Worm (Caenorhabditis elegans) whole organism, L4/young adult: ENCODE data around the gene srbc-62.

Experiments
- W03F9.2 ChIP-seq: fragments of 150-350 bp; optimal IDR thresholded peaks from 2 replicates; lab custom pipeline; 2014; ENCODE audit warnings: missing biosample characterization, missing genetic modification characterization
- dao-5 ChIP-seq: sonication (generic microtip); optimal IDR thresholded peaks from 2 replicates; lab custom pipeline; 2016; ENCODE audit warnings: missing genotype, missing genetic modification characterization, moderate library complexity, missing compliant biosample characterization
- him-1 ChIP-seq: sonication (generic microtip); optimal IDR thresholded peaks from 2 replicates; lab custom pipeline; 2016; ENCODE audit warnings: missing genotype, missing genetic modification reagents, missing genetic modification characterization, missing compliant biosample characterization

Gene srbc-62

DNA sequence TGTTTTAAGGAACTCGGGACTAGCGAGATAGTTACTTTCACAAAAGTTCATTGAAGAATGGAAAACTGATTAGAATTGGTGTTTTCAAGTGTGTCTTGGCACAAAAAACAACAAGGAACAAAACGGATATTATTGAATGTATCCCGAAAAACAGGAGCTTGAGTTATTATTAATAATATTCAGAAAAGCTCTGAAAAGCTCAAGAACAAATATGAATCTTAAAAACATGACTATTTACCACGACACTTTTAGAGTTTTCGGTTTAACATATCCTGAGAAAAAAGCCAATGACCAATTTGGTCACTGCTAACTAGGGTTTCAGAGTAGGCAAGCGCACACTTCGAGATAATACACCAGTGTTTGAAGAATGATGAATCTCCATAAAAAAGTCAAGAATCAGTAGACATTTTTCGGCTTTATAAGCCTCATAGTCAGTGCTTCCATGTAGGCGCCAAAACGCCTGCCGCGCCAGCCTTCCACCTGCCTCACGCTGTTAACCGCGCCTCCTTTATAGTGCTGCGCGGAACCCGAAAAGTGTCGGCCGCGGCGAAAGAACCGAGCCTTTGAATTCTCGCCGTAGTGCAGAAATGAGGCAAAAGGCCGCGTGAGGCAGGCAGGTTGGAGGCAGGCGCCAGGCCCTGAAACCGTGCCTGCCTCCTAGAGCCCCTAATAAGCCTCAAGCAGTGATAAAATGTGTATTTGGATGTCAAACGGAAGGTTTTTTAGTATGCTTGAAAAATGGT, 5.6 kb upstream of the srbc-62 start, which contains the start of gene srh-236:
Gene srh-236, minus strand, starts transcription at position 51 of the 743 bp plus-strand sequence.
- no peak for TF ChIP-seq dao-5
- TF ChIP-seq him-1 = no peak
- TF ChIP-seq W03F9.2 = no peak

DNA sequence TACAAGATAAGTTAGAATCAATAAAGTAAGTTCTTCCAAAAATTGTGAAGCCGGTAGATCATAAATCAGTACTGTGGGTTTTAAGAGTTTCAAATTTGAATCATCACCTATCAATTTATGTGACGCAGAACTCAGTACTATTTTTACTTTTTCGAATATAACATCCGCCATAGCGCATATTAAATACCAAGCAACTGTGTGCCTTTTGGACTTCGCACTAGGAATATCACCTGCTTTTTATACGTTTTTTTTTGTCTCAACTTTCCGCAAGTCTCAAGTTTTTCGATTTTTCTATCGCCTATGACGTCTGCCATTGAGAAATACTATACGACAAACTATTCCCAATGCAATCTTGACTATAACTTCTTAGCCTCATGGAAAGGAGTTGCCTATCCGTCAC, 5.0 kb upstream of the srbc-62 start, which contains the start of gene srh-113:
Gene srh-113, plus strand, starts transcription at position 301 of the 400 bp plus-strand sequence.
- TF ChIP-seq him-1 (no peak), dao-5 (no peak), W03F9.2 (no peak)

DNA sequence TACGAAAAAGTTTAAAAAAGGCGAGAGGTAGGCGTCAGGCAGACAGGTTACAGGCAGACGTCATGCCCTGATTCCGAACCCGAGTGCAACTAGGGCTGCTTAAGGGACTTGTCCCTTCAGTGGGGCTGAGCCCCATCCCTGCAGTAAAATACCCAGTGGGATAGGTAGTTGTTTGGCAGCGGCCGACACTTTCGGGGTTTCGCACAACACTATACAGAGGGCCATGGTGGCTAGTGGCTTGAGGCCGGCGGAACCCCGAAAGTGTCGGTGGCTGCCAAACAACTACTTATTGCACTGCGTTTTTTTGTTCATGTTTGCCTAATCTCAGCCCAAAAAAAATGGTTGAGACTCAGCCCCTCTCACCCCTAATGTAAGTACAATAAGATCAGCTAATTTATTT, 2.2 kb upstream of the srbc-62 start:
- TF ChIP-seq him-1 (no peak), dao-5 (no peak), W03F9.2 (no peak)

DNA sequence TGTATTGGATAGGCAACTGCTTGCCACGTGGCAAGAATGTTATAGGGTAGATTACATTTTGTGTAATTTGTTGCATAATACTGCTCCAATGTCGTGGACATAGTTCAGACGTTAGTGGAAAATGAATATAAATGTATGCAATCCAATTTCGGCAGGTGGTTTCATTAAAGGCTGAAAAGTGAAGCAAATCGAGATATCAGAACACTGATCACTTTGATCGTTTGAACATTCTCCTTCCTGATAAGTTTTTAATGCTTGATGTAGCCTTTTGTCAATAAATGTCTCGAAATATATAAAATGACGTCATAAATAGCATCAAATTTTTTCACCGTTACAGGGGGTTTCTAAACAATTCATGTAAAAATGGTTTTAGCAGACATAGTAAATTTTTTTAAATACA, 2.6 kb downstream of the srbc-62 start, which contains the start of gene srh-109:
Gene srh-109, minus strand, starts transcription at position 101 of the 400 bp plus-strand sequence.
- no peak for TF ChIP-seq W03F9.2
- no peak for TF ChIP-seq dao-5
- TF ChIP-seq him-1 = no peak

DNA sequence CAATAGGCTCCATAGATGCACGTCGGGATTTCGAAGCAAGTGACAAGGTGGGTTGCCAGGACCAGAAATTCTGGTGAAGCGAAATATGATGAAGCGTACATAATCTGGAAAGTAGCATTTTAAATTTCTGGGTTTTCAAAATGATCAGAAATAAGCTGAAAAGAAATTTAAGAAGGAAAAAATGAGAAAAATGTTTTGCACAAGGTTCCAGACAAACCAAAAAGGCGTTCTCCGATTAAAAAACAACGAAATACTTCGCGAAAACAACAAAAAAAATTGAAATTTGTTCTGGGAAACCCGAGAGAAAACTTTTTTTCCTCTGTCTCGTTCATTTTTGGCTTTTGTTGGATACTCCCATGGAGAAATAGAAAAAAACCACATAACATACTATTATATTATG, 5.5 kb downstream of the srbc-62 start, which contains the start of gene srh-252:
Gene srh-252, minus strand, starts transcription at position 101 of the 400 bp plus-strand sequence.
- no peak for TF ChIP-seq him-1
- no peak for TF ChIP-seq dao-5
- no peak for TF ChIP-seq W03F9.2

DNA sequence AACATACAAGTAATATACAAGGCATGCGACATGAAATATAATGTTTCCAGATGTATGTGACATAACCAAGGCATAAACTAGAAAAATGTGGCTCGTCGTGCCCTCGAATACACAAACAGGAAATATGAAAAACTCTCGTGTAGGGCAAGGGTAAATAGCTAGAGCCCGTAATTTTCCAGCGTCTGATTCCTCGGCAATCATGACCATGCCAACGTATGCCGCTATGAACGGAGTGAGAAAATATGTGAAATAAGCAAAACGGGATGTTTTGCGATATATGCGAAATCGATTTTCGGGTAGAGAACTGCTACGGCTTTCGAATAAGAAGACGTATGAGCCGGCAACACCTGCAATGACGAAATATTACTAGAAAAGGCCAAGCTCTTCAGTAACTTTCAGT, 7.6 kb downstream of the srbc-62 start, which contains the start of gene scl-25:
Gene scl-25, plus strand, starts transcription at position 301 of the 400 bp plus-strand sequence.
- TF ChIP-seq W03F9.2 = no peak
- TF ChIP-seq dao-5 = no peak
- no peak for TF ChIP-seq him-1

DNA sequence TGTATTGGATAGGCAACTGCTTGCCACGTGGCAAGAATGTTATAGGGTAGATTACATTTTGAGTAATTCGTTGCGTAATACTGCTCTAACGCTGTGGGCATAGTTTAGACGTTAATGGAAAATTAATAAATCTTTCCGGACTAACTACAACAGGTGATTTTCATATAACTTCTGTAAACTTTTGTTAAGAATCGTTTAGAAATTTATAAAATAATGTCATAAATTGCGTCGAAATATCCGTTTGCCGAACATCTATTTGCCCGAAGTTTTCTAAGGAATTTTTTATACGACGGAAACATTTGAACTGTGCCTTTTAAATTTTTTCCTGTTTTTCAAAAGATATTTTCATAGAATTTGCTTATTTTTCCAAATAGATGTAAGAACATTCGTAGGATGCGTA, 8.3 kb downstream of the srbc-62 start, which contains the start of gene srh-112:
Gene srh-112, minus strand, starts transcription at position 101 of the 400 bp plus-strand sequence.
- TF ChIP-seq him-1 = no peak
- TF ChIP-seq W03F9.2 = no peak
- TF ChIP-seq dao-5 = no peak

DNA sequence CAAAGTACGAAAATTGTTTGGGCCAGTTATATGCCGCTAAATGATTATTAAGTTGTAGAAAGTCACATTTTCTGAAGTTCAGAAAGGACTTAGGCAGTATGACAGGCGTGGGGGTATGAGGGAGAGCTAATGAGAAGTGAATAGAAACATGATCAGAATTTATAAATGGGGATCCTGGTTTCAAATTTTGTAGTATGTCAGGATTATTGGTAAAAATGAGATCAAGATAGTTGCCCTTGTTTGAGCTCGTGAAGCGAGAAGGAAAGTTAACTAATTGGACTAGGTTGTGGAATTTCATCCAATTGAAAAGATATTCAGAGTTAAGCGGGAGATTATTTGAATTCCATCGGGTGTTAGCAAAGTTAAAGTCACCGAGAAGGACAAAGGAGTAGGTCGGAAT, 14.6 kb downstream of the srbc-62 start:
- TF ChIP-seq him-1 (no peak), dao-5 (no peak), W03F9.2 (no peak)

DNA sequence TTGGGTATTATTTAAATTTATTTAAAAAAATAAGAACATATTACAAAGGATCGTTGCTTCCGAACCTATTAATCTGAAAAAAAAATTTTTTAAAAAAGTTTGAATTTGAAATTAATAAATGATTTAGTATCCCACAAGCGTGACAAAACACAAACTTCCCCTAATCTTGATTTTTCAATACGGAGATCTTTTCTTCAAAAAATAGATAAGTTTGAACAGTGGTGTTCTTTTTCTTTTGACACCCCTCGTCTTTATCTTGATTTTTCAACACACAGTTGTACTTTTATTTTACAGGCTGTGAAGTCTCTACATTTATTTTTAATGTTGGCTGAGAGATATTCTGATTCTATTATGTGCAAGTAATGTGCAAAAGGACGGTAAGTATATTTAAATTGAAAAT, 18.6 kb downstream of the srbc-62 start, which contains the start of gene T19C9.10:
Gene T19C9.10, plus strand, starts transcription at position 248 of the 400 bp plus-strand sequence.
- TF ChIP-seq W03F9.2 = no peak

DNA sequence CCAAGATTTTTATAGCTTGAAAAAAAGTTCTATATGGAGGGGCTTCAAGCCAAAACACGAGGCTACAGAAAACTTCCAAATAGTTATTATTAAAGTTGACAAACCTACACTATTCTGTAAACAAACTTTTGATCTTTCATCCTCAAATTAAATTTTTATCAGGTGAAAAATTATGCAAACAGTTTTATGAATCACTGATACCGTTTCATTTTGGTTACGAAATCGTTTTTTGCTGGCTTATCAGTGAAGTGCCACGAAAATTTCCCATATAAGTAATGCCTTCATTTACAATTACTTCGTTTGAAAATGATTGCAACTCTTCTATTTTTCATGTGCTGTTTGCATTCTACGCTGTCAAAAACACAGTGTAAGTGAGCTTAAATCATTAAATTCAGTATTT, 21.0 kb downstream of the srbc-62 start, which contains the start of gene T19C9.8:
Gene T19C9.8, plus strand, starts transcription at position 299 of the 400 bp plus-strand sequence.
- TF ChIP-seq dao-5 (no peak), him-1 (no peak), W03F9.2 (no peak)

DNA sequence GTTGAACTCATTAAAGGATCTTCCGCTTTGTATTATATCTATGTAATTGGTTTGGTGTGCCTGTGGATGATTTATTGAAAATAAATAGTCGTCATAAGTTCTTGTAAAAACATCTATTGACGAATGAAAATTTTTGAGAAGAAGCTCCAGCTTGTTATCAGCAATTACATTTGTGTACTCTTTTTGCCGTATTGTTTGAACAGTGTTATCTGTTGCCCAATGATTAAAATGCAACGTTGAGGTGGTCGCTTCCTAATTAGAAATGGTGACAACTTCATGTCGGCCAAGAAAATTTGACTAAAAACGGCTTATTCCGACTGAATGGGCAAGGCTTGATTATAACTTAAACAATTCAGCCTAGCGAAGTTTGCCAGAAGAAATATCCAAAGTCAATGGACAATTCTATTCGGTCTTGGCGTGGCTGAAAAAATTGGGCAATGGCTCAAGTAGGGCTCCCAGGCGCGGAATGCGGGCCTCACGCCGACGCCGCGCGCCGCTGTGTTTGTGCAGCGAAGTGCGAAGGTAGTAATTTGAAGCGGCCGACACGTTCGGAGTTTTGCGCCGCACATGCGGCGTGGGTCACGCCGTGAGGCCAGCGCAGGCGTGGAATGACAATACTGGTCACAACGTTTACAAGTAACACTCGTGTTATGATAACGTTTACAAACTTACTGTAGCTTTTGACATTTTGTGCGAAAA, 22.9 kb downstream of the srbc-62 start:
- TF ChIP-seq dao-5 = no peak
- TF ChIP-seq W03F9.2 = no peak
- TF ChIP-seq him-1 = no peak

DNA sequence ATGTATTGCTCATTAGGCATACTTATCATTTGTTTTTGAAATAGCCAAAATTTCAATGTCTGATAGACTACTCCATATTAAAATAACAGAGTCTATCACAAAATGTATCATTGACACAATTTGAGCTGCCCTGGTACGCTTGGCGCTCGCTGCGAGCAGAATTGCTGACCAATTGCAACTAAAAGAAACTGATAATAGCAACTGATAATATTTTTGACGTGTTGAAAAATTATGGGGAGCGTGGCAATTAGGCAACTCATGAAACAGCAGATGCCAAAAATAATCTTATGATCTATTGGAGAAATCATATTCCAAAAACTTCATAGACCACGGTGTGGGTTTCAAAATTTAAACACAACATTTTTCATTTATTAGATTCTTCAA, 23.5 kb downstream of the srbc-62 start:
- no peak for TF ChIP-seq dao-5
- TF ChIP-seq him-1 = no peak
- TF ChIP-seq W03F9.2 = no peak

DNA sequence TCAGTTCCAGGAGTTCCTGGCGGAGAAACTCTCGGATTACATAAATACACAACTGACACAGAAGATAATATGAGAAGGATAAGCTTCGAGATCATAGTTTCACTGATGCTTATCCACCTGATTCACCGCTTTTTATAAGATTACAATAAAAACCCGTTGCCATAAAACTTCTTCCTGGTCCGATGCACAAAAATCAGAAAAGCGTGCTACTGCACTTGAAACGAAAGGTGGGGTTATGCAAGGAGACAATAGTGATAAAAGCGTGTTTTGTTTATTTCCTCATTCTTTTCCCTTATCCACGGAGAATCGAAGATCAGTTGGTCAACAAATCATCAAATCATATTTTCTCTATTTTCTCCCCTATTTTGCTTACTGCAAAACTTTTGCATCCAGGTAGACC, 24.8 kb downstream of the srbc-62 start, which contains the start of gene Y68A4B.3:
Gene Y68A4B.3, minus strand, starts transcription at position 101 of the 400 bp plus-strand sequence.
- no peak for TF ChIP-seq him-1
- TF ChIP-seq W03F9.2 = no peak
- no peak for TF ChIP-seq dao-5

DNA sequence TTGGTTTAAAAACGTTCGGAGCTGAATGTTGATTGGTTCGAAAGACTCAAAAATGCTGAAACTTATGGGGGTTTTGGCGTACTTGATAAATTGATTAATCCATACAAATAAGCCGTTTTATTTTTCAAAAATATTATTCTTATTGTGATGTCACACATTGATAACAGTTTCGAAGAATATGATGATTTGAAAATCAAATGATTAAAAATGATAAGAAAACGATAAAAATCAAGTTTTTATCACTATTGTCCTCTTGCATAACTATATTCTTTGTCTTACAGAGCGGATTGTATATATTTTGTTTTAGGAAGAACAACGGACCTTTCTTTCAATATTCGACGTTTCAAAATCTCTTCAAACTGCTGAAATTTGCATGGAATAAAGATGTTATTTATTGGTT, 25.2 kb downstream of the srbc-62 start:
- TF ChIP-seq him-1 (no peak), W03F9.2 (no peak), dao-5 (no peak)

DNA sequence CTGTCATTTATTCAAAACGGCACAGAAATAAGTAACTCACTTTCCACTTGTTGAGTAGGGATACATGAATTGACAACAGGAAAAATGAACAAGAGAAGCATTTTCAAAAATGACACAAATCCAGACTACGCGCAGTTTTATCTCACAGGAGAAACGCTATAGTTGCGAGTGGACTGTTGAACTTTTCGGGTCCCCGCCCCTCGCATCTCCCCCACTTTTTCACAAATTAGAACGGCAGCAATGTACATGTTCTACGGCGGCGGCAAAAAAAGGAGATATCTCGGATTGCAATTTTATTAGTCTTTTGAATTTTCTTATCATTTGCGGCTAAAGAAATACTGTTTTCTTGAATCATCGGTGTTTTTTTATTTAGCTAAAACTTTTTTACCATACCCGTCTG, 27.6 kb downstream of the srbc-62 start, which contains the start of gene clec-242:
Gene clec-242, minus strand, starts transcription at position 101 of the 400 bp plus-strand sequence.
- no peak for TF ChIP-seq him-1
- TF ChIP-seq dao-5 = no peak
- TF ChIP-seq W03F9.2 = no peak

DNA sequence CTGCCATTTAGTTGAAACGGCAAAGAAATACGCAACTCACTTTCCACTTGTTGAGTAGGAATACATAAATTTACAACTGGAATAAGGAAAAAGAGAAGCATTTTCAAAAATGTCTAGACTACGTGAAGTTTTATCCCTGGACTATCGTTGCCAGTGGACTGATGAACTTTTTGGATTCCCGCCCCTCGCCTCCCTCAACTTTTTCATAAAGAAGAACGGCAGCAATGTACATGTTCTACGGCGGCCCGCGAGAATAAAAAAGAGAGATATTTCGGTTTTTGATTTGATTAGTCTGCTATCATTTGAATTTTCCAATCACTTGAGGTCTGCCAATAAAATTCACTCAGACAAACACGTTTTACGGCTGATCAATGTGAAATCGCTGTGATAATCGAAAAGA, 31.1 kb downstream of the srbc-62 start, which contains the start of gene clec-243:
Gene clec-243, minus strand, starts transcription at position 101 of the 400 bp plus-strand sequence.
- TF ChIP-seq him-1 = no peak
- no peak for TF ChIP-seq dao-5
- TF ChIP-seq W03F9.2 = no peak
